Worm (Caenorhabditis elegans) whole organism, L1 larva: ENCODE measurements around the gene nspd-9.
A peak's percentile ranks its signal among the peaks of the same experiment; 100 is the strongest.

ENCODE experiments used
- C04F5.9 ChIP-seq: sonication (generic microtip); optimal IDR thresholded peaks from 2 replicates; lab custom pipeline; 2016; ENCODE audit warnings: missing genetic modification characterization, missing compliant biosample characterization
- C34B4.2 ChIP-seq: sonication (generic microtip); optimal IDR thresholded peaks from 2 replicates; lab custom pipeline; 2017; ENCODE audit warnings: mild to moderate bottlenecking, missing genetic modification characterization, missing compliant biosample characterization
- F16B12.6 ChIP-seq: fragments of 150-350 bp; optimal IDR thresholded peaks from 2 replicates; lab custom pipeline; 2014; ENCODE audit warnings: missing biosample characterization, missing genetic modification characterization
- Y116A8C.19 ChIP-seq: sonication (generic microtip); optimal IDR thresholded peaks from 2 replicates; lab custom pipeline; 2016; ENCODE audit warnings: missing compliant biosample characterization, missing genetic modification characterization, borderline replicate concordance
- alr-1 ChIP-seq: fragments of 200-800 bp; sonication (Bioruptor generic); optimal IDR thresholded peaks from 2 replicates; lab custom pipeline; 2018; ENCODE audit warnings: borderline replicate concordance, mild to moderate bottlenecking, missing genetic modification characterization, missing compliant biosample characterization
- ceh-88 ChIP-seq: fragments of 200-800 bp; sonication (Bioruptor generic); IDR thresholded peaks from 2 replicates; pipeline ENCODE4 v1.3.6; 2022; ENCODE audit warnings: missing genetic modification characterization, missing compliant biosample characterization
- efl-1 ChIP-seq, 4 experiments: fragments of 150-350 bp; optimal IDR thresholded peaks in 3 of 4; peaks in 1 of 4; 1 replicate in 1 of 4; 2 replicates in 3 of 4; lab custom pipeline; 2014; ENCODE audit warnings: missing biosample characterization in 2 of 4, missing genetic modification characterization in 2 of 4, missing genetic modification reagents in 2 of 4
- efl-3 ChIP-seq: fragments of 200-800 bp; sonication (Bioruptor generic); optimal IDR thresholded peaks from 2 replicates; lab custom pipeline; 2018; ENCODE audit warnings: mild to moderate bottlenecking, missing genetic modification characterization, missing compliant biosample characterization
- elt-2 ChIP-seq: sonication (generic microtip); optimal IDR thresholded peaks from 2 replicates; lab custom pipeline; 2016; ENCODE audit warnings: missing genetic modification characterization, mild to moderate bottlenecking, inconsistent platforms, missing compliant biosample characterization, missing genetic modification reagents
- fkh-10 ChIP-seq: sonication (generic microtip); optimal IDR thresholded peaks from 2 replicates; lab custom pipeline; 2017; ENCODE audit warnings: missing biosample characterization, missing genetic modification reagents, missing genetic modification characterization
- fkh-4 ChIP-seq: sonication (generic microtip); optimal IDR thresholded peaks from 2 replicates; lab custom pipeline; 2016; ENCODE audit warnings: missing compliant biosample characterization, missing genetic modification characterization, borderline replicate concordance
- fkh-8 ChIP-seq: sonication (generic microtip); optimal IDR thresholded peaks from 2 replicates; lab custom pipeline; 2016; ENCODE audit warnings: mild to moderate bottlenecking, missing genetic modification characterization, missing compliant biosample characterization
- fos-1 ChIP-seq: fragments of 150-350 bp; optimal IDR thresholded peaks from 2 replicates; lab custom pipeline; 2014; ENCODE audit warnings: missing biosample characterization, missing genetic modification characterization
- hpl-2 ChIP-seq: fragments of 150-350 bp; optimal IDR thresholded peaks from 2 replicates; lab custom pipeline; 2014; ENCODE audit warnings: missing biosample characterization, missing genetic modification reagents, missing genetic modification characterization
- jun-1 ChIP-seq: fragments of 150-350 bp; optimal IDR thresholded peaks from 2 replicates; lab custom pipeline; 2014; ENCODE audit warnings: missing biosample characterization, missing genetic modification reagents, missing genetic modification characterization
- lin-13 ChIP-seq: fragments of 150-350 bp; optimal IDR thresholded peaks from 2 replicates; lab custom pipeline; 2014; ENCODE audit warnings: missing biosample characterization, missing genetic modification reagents, missing genetic modification characterization
- lin-35 ChIP-seq, 2 experiments: fragments of 150-350 bp; optimal IDR thresholded peaks; 2 replicates each; lab custom pipeline; 2014; ENCODE audit warnings: missing biosample characterization in 2 of 2, missing genetic modification characterization in 2 of 2, missing genetic modification reagents in 2 of 2
- lin-39 ChIP-seq: fragments of 150-350 bp; optimal IDR thresholded peaks from 2 replicates; lab custom pipeline; 2014; ENCODE audit warnings: missing biosample characterization, missing genetic modification reagents, missing genetic modification characterization
- lir-3 ChIP-seq: sonication (generic microtip); optimal IDR thresholded peaks from 2 replicates; lab custom pipeline; 2016; ENCODE audit warnings: mild to moderate bottlenecking, missing genetic modification characterization, moderate library complexity, missing compliant biosample characterization; ENCODE audit not compliant: poor library complexity
- mab-9 ChIP-seq: fragments of 200-800 bp; sonication (Bioruptor generic); IDR thresholded peaks from 2 replicates; pipeline ENCODE4 v1.3.6; 2022; ENCODE audit warnings: missing genetic modification reagents, missing genetic modification characterization, missing compliant biosample characterization
- mdl-1 ChIP-seq, 2 experiments: fragments of 150-350 bp; optimal IDR thresholded peaks; 2 replicates each; lab custom pipeline; 2014 to 2017; ENCODE audit warnings: missing biosample characterization in 2 of 2, missing genetic modification characterization in 2 of 2, inconsistent platforms in 1 of 2
- nhr-19 ChIP-seq: fragments of 200-800 bp; sonication (Bioruptor generic); conservative IDR thresholded peaks from 2 replicates; pipeline ENCODE4 v1.3.6; 2022; ENCODE audit warnings: missing genetic modification characterization, missing compliant biosample characterization
- nhr-77 ChIP-seq: fragments of 150-350 bp; optimal IDR thresholded peaks from 2 replicates; lab custom pipeline; 2014; ENCODE audit warnings: missing biosample characterization, missing genetic modification characterization
- pag-3 ChIP-seq: sonication (generic microtip); optimal IDR thresholded peaks from 2 replicates; lab custom pipeline; 2017; ENCODE audit warnings: missing genetic modification characterization, mild to moderate bottlenecking, missing compliant biosample characterization, antibody characterized with exemption, borderline replicate concordance; ENCODE audit not compliant: insufficient read depth
- rnt-1 ChIP-seq: sonication (generic microtip); optimal IDR thresholded peaks from 2 replicates; lab custom pipeline; 2016; ENCODE audit warnings: mild to moderate bottlenecking, missing genetic modification characterization, moderate library complexity, missing compliant biosample characterization
- snpc-4 ChIP-seq: fragments of 150-350 bp; optimal IDR thresholded peaks from 2 replicates; lab custom pipeline; 2014; ENCODE audit warnings: missing biosample characterization, missing genetic modification characterization
- tbx-2 ChIP-seq: sonication (generic microtip); optimal IDR thresholded peaks from 2 replicates; lab custom pipeline; 2016; ENCODE audit warnings: missing genetic modification characterization, missing compliant biosample characterization
- tlp-1 ChIP-seq: fragments of 150-350 bp; optimal IDR thresholded peaks from 2 replicates; lab custom pipeline; 2014; ENCODE audit warnings: missing biosample characterization, missing genetic modification characterization
- unc-86 ChIP-seq: sonication (generic microtip); optimal IDR thresholded peaks from 2 replicates; lab custom pipeline; 2016; ENCODE audit warnings: missing genetic modification characterization, missing compliant biosample characterization
- zag-1 ChIP-seq: fragments of 150-350 bp; optimal IDR thresholded peaks from 2 replicates; lab custom pipeline; 2014; ENCODE audit warnings: missing biosample characterization, missing genetic modification characterization
- zip-4 ChIP-seq: fragments of 200-800 bp; sonication (Bioruptor generic); optimal IDR thresholded peaks from 2 replicates; lab custom pipeline; 2018; ENCODE audit warnings: mild to moderate bottlenecking, missing genetic modification characterization, moderate library complexity, missing compliant biosample characterization
- ztf-11 ChIP-seq, 2 experiments: sonication (generic microtip); optimal IDR thresholded peaks; 2 replicates each; lab custom pipeline; 2016 to 2017; ENCODE audit warnings: missing genetic modification characterization in 2 of 2, missing biosample characterization in 1 of 2, missing compliant biosample characterization in 1 of 2

Gene nspd-9

DNA sequence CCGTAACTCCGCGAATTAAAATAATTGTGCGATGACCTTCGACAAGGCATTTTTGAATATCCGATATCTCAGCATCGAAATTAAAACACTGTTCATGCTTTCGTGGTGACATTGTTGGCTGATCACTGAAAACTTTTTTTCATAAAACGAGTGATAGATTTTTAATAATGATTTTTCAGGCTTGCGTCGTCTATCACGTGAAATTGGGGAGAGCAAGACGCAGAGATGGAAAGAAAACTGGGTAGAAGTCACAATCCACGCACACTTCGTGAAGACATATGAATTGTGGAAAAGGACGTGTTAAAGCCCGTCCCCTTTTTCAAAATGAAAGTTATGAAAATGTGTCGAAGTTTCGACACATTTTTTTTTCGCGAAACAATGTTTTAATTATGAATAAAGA is 19.6 kb upstream of the nspd-9 start, which contains the start of gene nonu-1:
nonu-1 (minus strand) TSS at position 169 of the 400 bp plus-strand sequence.
- TF ChIP-seq efl-1 (optimal IDR thresholded peaks at IDR 0.05; lab: Kevin White, UChicago) (no peak), efl-1 (GFP tag; optimal IDR thresholded peaks at IDR 0.05 in 1 of 2; lab: Kevin White, UChicago) (peak in 1 of 2 experiments; percentile 78), nhr-77 (tag; lab: Kevin White, UChicago) (no peak), mab-9 (GFP tag; lab: Robert Waterston, UW) (no peak), elt-2 (tag; lab: Kevin White, UChicago) (peak; percentile 9), zag-1 (no peak), rnt-1 (tag; lab: Kevin White, UChicago) (peak; percentile 13), lin-35 (GFP tag; optimal IDR thresholded peaks at IDR 0.05; lab: Kevin White, UChicago) (peak in 1 of 2 experiments; percentile 21), hpl-2 (GFP tag; lab: Kevin White, UChicago) (no peak), mdl-1 (tag; optimal IDR thresholded peaks at IDR 0.05; lab: Kevin White, UChicago) (peak in 1 of 2 experiments; percentile 12), fkh-8 (tag; lab: Kevin White, UChicago) (peak; percentile 6), ztf-11 (tag; optimal IDR thresholded peaks at IDR 0.05; lab: Kevin White, UChicago) (no peak), Y116A8C.19 (tag; lab: Kevin White, UChicago) (no peak), unc-86 (no peak), fkh-4 (tag; lab: Kevin White, UChicago) (peak; percentile 0), alr-1 (tag; lab: Kevin White, UChicago) (peak; percentile 8)

DNA sequence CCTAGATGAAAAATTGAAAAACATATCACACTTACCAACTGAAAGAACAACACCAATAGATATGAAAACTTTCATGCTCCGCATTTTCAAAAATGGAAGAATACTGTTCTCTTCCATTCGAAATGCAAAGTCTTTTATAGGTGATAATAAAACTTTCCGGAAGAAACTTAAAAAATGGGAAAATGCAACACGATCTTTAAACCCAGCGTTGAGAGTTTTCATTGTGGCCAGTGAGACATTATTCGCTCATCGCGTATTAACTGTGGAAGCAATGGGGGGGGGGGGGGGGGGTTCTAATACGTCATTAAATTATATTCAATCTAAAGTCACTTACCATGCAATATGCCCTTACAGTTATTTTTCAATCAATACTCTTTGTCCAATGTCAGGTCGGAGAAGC is 14.2 kb upstream of the nspd-9 start, which contains the start of the genes clec-157 and fkh-5:
clec-157 (minus strand) TSS at position 101 of the 400 bp plus-strand sequence.
fkh-5 (plus strand) TSS at position 336 of the 400 bp plus-strand sequence.
- TF ChIP-seq unc-86 (no peak), tbx-2 (tag; lab: Kevin White, UChicago) (no peak), lir-3 (tag; lab: Kevin White, UChicago) (no peak), nhr-77 (tag; lab: Kevin White, UChicago) (no peak), C34B4.2 (tag; lab: Kevin White, UChicago) (no peak)

ce11 chrIII:4842173-4842572 is 12.1 kb upstream of the nspd-9 start, which contains the start of gene clec-156:
clec-156 (minus strand) TSS chrIII:4842273.
- TF ChIP-seq fos-1 (tag; lab: Kevin White, UChicago) (no peak), nhr-19 (GFP tag; lab: Robert Waterston, UW) (no peak), alr-1 (tag; lab: Kevin White, UChicago) (no peak), rnt-1 (tag; lab: Kevin White, UChicago) (no peak), F16B12.6 (tag; lab: Kevin White, UChicago) (no peak), fkh-8 (tag; lab: Kevin White, UChicago) (no peak), ceh-88 (GFP tag; lab: Robert Waterston, UW) (no peak), ztf-11 (tag; optimal IDR thresholded peaks at IDR 0.05; lab: Kevin White, UChicago) (no peak)
- TF ChIP-seq, all 84 proteins: peak for 0

- TF ChIP-seq lin-39 (tag; lab: Kevin White, UChicago) (no peak), zip-4 (GFP tag; lab: Kevin White, UChicago) (no peak), fkh-10 (GFP tag; lab: Kevin White, UChicago) (no peak), tlp-1 (tag; lab: Kevin White, UChicago) (no peak), lin-13 (GFP tag; lab: Kevin White, UChicago) (no peak), C34B4.2 (tag; lab: Kevin White, UChicago) (no peak), zag-1 (no peak), snpc-4 (no peak), pag-3 (tag; lab: Kevin White, UChicago) (no peak), C04F5.9 (tag; lab: Kevin White, UChicago) (no peak)
Measured at ce11 chrIII:4837429-4837828, 7.3 kb upstream of the nspd-9 start, which contains the start of the genes acbp-7 and F26A1.19. acbp-7 (plus strand) TSS chrIII:4837729. F26A1.19 (plus strand) TSS chrIII:4837731.

DNA sequence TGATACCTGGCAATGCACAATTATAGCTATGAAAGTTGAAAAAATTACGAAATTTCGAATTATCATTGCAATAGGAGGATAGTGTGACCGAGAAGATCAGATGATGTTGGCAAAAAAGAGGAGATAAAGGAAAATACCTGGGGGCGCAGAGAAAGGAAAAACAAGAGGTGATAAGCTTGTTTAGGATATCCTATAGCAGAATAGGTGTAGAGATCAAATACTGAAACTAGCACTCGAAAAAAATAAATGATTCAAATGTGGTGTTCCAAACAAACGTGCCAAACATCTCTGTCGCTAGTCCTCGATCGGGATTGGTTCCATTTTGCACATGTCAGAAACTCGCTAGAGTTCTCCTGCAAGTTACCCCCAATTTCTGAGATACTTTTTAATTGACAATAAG is 667 bp downstream of the nspd-9 start, which contains the start of gene F26A1.9:
F26A1.9 (minus strand) TSS at position 101 of the 400 bp plus-strand sequence.
- TF ChIP-seq efl-3 (GFP tag; lab: Kevin White, UChicago) (no peak), jun-1 (tag; lab: Kevin White, UChicago) (no peak)
